Worm (Caenorhabditis elegans) whole organism, L2 larva: ENCODE results near the gene srg-13.

Experiments used
- nhr-6 ChIP-seq: fragments of 150-350 bp; optimal IDR thresholded peaks from 2 replicates; lab custom pipeline; 2014; ENCODE audit warnings: missing biosample characterization, missing genetic modification characterization
- zag-1 ChIP-seq: fragments of 150-350 bp; optimal IDR thresholded peaks from 2 replicates; lab custom pipeline; 2014; ENCODE audit warnings: missing biosample characterization, missing genetic modification characterization

DNA sequence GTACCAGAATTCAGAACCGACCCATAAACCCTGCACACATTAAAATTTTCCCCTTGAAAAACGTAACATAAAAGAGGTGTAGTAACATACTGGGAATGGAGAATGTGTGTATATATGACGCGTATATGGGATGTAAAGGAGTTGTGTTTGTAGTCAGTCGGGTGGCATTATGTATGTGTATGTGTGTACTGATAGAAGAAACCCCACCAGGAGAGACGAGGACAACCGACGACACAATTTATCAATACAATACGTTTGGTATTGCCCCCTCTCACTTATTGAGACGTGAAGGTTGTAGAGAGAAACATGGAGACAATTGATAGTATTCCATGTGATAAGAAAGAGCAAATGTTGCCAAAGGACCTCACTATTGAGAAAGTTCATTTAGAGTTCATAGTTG is 4.0 kb upstream of the srg-13 start:
- TF ChIP-seq nhr-6 (tag; lab: Kevin White, UChicago) (no peak), zag-1 (tag; lab: Kevin White, UChicago) (no peak)
